Fruit fly (Drosophila melanogaster): Measurements from ENCODE around the gene E5.

The E5 gene

DNA sequence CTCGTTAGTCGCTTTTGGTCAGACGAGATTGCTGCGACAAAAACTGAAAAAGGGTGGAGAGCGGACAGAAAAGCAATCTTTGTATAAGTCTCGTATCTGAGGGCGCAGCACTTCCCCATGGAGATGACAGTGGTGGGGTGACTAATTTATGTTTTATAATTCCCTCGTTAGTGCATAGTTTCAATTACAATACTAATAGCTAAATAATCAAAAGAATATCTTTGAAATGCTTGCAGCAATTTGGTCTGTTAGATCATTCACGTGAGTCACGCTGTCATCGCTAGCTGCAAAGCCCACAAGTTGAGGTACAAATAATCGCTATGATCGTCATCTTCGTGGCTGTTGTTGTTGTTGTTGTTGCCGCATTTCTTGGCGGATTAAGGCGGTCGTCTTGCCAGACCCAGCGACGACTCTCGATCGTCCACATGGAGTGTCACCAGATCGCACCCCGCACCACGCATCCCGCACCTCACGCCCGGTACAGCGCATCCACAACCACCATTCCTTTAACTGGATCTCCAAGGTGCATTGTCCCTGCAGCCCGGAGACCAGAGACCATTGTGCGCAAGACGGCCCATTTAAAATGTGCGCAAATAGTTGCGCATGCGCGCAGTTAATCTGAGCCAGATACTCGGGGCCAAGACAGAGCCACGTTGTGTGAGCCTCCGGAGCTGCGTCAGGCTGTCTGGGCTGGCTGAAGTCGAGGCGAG is 47.2 kb upstream of the E5 start (continued):
- no peak for TF ChIP-seq CG3407 (GFP tag; optimal IDR thresholded peaks at IDR 0.05)
- no peak for TF ChIP-seq slou (GFP tag; optimal IDR thresholded peaks at IDR 0.05)
- peak; percentile 36 for TF ChIP-seq BEAF-32 (GFP tag; optimal IDR thresholded peaks at IDR 0.05)
- TF ChIP-seq E2f2 (GFP tag; IDR thresholded peaks at IDR 0.05): no peak
- TF ChIP-seq CG16815 (GFP tag; optimal IDR thresholded peaks at IDR 0.05): no peak
- TF ChIP-seq CG7556 (GFP tag; optimal IDR thresholded peaks at IDR 0.05): no peak
- no peak for TF ChIP-seq ftz-f1 (GFP tag; optimal IDR thresholded peaks at IDR 0.05)
- no peak; the same call in 2 of the 3 replicates for TF ChIP-seq zen2 (GFP tag; IDR thresholded peaks at IDR 0.05; ENCODE audit: partially characterized antibody)
- 0 out of 3 replicates have a peak, but pooled peaks have one; percentile 43 for TF ChIP-seq CG7357 (GFP tag; IDR thresholded peaks at IDR 0.05)
- TF ChIP-seq CG10321 (GFP tag; IDR thresholded peaks at IDR 0.05): no peak
- no peak for TF ChIP-seq ham (GFP tag; IDR thresholded peaks at IDR 0.05)
- TF ChIP-seq Mes4 (GFP tag; optimal IDR thresholded peaks at IDR 0.05): no peak
- TF ChIP-seq hb (GFP tag; IDR thresholded peaks at IDR 0.05; ENCODE audit: partially characterized antibody): no peak
- peak; percentile 15 for TF ChIP-seq CG13424 (tag; optimal IDR thresholded peaks at IDR 0.05)
- TF ChIP-seq zf30C (GFP tag; optimal IDR thresholded peaks at IDR 0.05): no peak
- no peak for TF ChIP-seq ro (GFP tag; IDR thresholded peaks at IDR 0.05)
- peak; percentile 20 for TF ChIP-seq nmo (GFP tag; optimal IDR thresholded peaks at IDR 0.05)
- TF ChIP-seq ken (GFP tag; IDR thresholded peaks at IDR 0.05): no peak
- no peak for TF ChIP-seq al (GFP tag; IDR thresholded peaks at IDR 0.05)
- TF ChIP-seq Med (GFP tag): peak; percentile 78
- no peak for TF ChIP-seq CTCF (GFP tag; optimal IDR thresholded peaks at IDR 0.05)
- TF ChIP-seq ap (GFP tag; IDR thresholded peaks at IDR 0.05): no peak
- TF ChIP-seq CG8359 (GFP tag; optimal IDR thresholded peaks at IDR 0.05; ENCODE audit: borderline replicate concordance): no peak
- peak; percentile 47; the same call in 1 of the 2 replicates for TF ChIP-seq onecut (GFP tag; IDR thresholded peaks at IDR 0.05)
- peak; percentile 47; the same call in 1 of the 2 replicates for TF ChIP-seq sisA (GFP tag; IDR thresholded peaks at IDR 0.05)
- TF ChIP-seq CG15696 (tag; optimal IDR thresholded peaks at IDR 0.05): no peak
- no peak for TF ChIP-seq HHEX (GFP tag; optimal IDR thresholded peaks at IDR 0.05)
- no peak for TF ChIP-seq gt (GFP tag; IDR thresholded peaks at IDR 0.05)
- TF ChIP-seq Nf-YB (GFP tag; optimal IDR thresholded peaks at IDR 0.05): no peak
- TF ChIP-seq Jarid2 (GFP tag; optimal IDR thresholded peaks at IDR 0.05): no peak
- no peak for TF ChIP-seq stwl (tag; optimal IDR thresholded peaks at IDR 0.05)
- TF ChIP-seq CG14667 (GFP tag; IDR thresholded peaks at IDR 0.05): no peak
- TF ChIP-seq gsb (GFP tag; IDR thresholded peaks at IDR 0.05): no peak
- TF ChIP-seq knrl (GFP tag; IDR thresholded peaks at IDR 0.05; ENCODE audit: partially characterized antibody): peak; percentile 52; the same call in 2 of the 3 replicates
- TF ChIP-seq dmrt99B (tag; optimal IDR thresholded peaks at IDR 0.05): peak; percentile 37
- no peak for TF ChIP-seq rib (GFP tag; IDR thresholded peaks at IDR 0.05)
- 0 out of 3 replicates have a peak, but pooled peaks have one; percentile 21 for TF ChIP-seq CG11456 (GFP tag; IDR thresholded peaks at IDR 0.05)
- no peak for TF ChIP-seq MBD-R2 (GFP tag; IDR thresholded peaks at IDR 0.05)
- no peak for TF ChIP-seq CG11723 (GFP tag; optimal IDR thresholded peaks at IDR 0.05)
- no peak for TF ChIP-seq CG12744 (GFP tag; optimal IDR thresholded peaks at IDR 0.05)
- peak; percentile 36 for TF ChIP-seq CG17829 (tag; optimal IDR thresholded peaks at IDR 0.05)
- no peak for TF ChIP-seq CG1024 (GFP tag; IDR thresholded peaks at IDR 0.05)
- no peak for TF ChIP-seq CG6175 (GFP tag; IDR thresholded peaks at IDR 0.05)
- TF ChIP-seq Xrp1 (GFP tag; IDR thresholded peaks at IDR 0.05): peak; percentile 75
- 0 out of 2 replicates have a peak, but pooled peaks have one; percentile 19 for TF ChIP-seq CG2129 (GFP tag; IDR thresholded peaks at IDR 0.05; ENCODE audit: partially characterized antibody)
- no peak for TF ChIP-seq CG3847 (GFP tag; IDR thresholded peaks at IDR 0.05)
- no peak for TF ChIP-seq CG7928 (GFP tag; optimal IDR thresholded peaks at IDR 0.05)
- TF ChIP-seq CG11247 (GFP tag; IDR thresholded peaks at IDR 0.05): no peak
- no peak for TF ChIP-seq Vsx1 (GFP tag; optimal IDR thresholded peaks at IDR 0.05)
- no peak for TF ChIP-seq crol (GFP tag; IDR thresholded peaks at IDR 0.05)
- no peak for TF ChIP-seq Elba2 (GFP tag; optimal IDR thresholded peaks at IDR 0.05)

All from whole organism, embryonic.